Fruit fly (Drosophila melanogaster): ENCODE data around the gene CG2794.

CG2794 gene

DNA sequence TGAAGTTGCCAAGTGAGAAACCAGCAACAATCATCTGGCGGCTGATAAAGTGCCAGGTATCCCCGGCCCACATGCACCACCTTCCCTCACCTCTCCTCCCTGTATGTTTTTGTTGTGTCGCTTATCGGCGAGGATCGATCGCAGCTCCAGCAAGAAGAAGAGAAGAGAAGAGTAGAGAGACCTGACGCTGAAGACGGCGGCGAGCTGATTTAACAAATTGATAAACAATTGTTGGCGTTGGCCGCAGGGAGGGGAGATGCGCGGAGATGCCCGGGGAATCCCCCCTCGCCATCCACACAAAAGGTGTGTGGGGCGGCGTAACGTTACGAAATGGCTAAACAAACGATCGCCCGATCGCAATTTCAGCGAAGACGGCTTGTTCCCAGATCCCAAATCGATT is 30.2 kb upstream of the CG2794 start:
- TF ChIP-seq Myc (optimal IDR thresholded peaks at IDR 0.05), result no peak
- TF ChIP-seq OdsH (GFP tag; optimal IDR thresholded peaks at IDR 0.05), result no peak
- no peak for TF ChIP-seq Rel (GFP tag; optimal IDR thresholded peaks at IDR 0.05)
- peak; percentile 74 for TF ChIP-seq Rel (tag; optimal IDR thresholded peaks at IDR 0.05)
- peak; percentile 16 for TF ChIP-seq psq (GFP tag; optimal IDR thresholded peaks at IDR 0.05)
- TF ChIP-seq CG32264 (GFP tag; optimal IDR thresholded peaks at IDR 0.05), result no peak
- TF ChIP-seq CG9705 (GFP tag; optimal IDR thresholded peaks at IDR 0.05), result no peak
- no peak for TF ChIP-seq br (GFP tag; optimal IDR thresholded peaks at IDR 0.05)
- TF ChIP-seq Hr78 (GFP tag; optimal IDR thresholded peaks at IDR 0.05), result no peak

DNA sequence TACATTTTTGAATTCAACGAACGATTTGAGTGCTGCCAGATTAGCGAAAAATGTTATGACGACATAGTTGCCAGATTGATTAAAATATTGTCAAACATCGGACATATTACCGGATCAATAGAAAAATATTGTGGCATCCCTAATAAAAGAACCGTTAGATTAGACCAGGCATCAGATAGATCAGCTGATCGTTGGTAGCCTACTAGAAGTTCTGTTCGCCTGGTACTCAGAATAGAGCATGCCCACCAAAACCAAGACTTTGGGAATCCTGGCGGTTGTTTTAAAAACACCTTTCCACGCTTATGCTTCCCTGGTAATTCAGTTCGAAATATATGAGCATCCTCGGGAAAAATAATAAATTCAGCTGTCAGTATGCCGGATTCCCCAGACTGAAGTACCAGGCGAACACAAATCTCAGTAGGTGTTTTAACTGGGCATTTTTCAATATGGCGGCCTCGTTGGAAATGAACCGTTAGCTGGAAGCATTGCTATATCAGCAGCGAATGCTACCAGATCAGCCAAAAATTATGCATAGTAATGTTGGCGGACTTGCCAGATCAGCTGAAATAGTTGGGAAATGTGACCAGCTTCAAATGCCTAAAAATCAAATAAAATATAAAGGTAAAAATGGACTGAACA is 23.3 kb upstream of the CG2794 start:
- TF ChIP-seq Rel (GFP tag; optimal IDR thresholded peaks at IDR 0.05) (no peak), Rel (tag; optimal IDR thresholded peaks at IDR 0.05) (peak; percentile 72), CrebA (GFP tag; optimal IDR thresholded peaks at IDR 0.05; ENCODE audit: borderline replicate concordance) (no peak), Mio (GFP tag; optimal IDR thresholded peaks at IDR 0.05) (no peak), fru (GFP tag; optimal IDR thresholded peaks at IDR 0.05) (peak; percentile 87), N (GFP tag; optimal IDR thresholded peaks at IDR 0.05) (no peak), CG9705 (GFP tag; optimal IDR thresholded peaks at IDR 0.05) (no peak), tai (GFP tag; optimal IDR thresholded peaks at IDR 0.05) (no peak), h (GFP tag; optimal IDR thresholded peaks at IDR 0.05) (peak; percentile 15), HLH106 (tag; optimal IDR thresholded peaks at IDR 0.05) (no peak), Vsx2 (GFP tag; optimal IDR thresholded peaks at IDR 0.05; ENCODE audit: partially characterized antibody) (no peak), Jra (GFP tag; optimal IDR thresholded peaks at IDR 0.05) (no peak), br (GFP tag; optimal IDR thresholded peaks at IDR 0.05) (no peak), pan (optimal IDR thresholded peaks at IDR 0.05) (no peak), Dfd (GFP tag; optimal IDR thresholded peaks at IDR 0.05) (no peak), Hr83 (GFP tag; optimal IDR thresholded peaks at IDR 0.05; ENCODE audit: poor library complexity, severe bottlenecking) (peak; percentile 54), Abd-B (GFP tag; optimal IDR thresholded peaks at IDR 0.05) (no peak), Sp1 (GFP tag; optimal IDR thresholded peaks at IDR 0.05) (no peak), woc (GFP tag; optimal IDR thresholded peaks at IDR 0.05) (no peak), dmrt93B (GFP tag; optimal IDR thresholded peaks at IDR 0.05) (no peak), Myc (optimal IDR thresholded peaks at IDR 0.05) (no peak), dl (GFP tag; optimal IDR thresholded peaks at IDR 0.05; ENCODE audit: insufficient read depth in 1 of 2, partially characterized antibody in 2 of 2) (peak in 1 of 2 experiments; percentile 11), ey (GFP tag; optimal IDR thresholded peaks at IDR 0.05) (no peak), usp (GFP tag; optimal IDR thresholded peaks at IDR 0.05) (no peak), sage (GFP tag; optimal IDR thresholded peaks at IDR 0.05) (no peak), OdsH (GFP tag; optimal IDR thresholded peaks at IDR 0.05) (no peak), dsf (GFP tag; optimal IDR thresholded peaks at IDR 0.05; ENCODE audit: borderline replicate concordance) (no peak), CG32264 (GFP tag; optimal IDR thresholded peaks at IDR 0.05) (no peak), psq (GFP tag; optimal IDR thresholded peaks at IDR 0.05) (no peak), jim (GFP tag; optimal IDR thresholded peaks at IDR 0.05) (no peak), Dif (GFP tag; optimal IDR thresholded peaks at IDR 0.05; ENCODE audit: partially characterized antibody) (peak; percentile 21), foxo (GFP tag; optimal IDR thresholded peaks at IDR 0.05) (peak in 1 of 2 experiments; percentile 31), GATAd (GFP tag; optimal IDR thresholded peaks at IDR 0.05) (no peak), brk (GFP tag; optimal IDR thresholded peaks at IDR 0.05) (no peak), Hr78 (GFP tag; optimal IDR thresholded peaks at IDR 0.05) (no peak), rgr (GFP tag; optimal IDR thresholded peaks at IDR 0.05) (peak; percentile 11), lola (GFP tag; optimal IDR thresholded peaks at IDR 0.05) (no peak), Hnf4 (GFP tag; optimal IDR thresholded peaks at IDR 0.05) (no peak), sv (GFP tag; optimal IDR thresholded peaks at IDR 0.05) (no peak)
